Worm (Caenorhabditis elegans): Measurements from ENCODE around the gene alh-6.

- TF ChIP-seq ceh-16 (tag; optimal IDR thresholded peaks at IDR 0.05) = no peak
- no peak for TF ChIP-seq skn-1 (tag; optimal IDR thresholded peaks at IDR 0.05)
- no peak for TF ChIP-seq daf-12 (tag; optimal IDR thresholded peaks at IDR 0.05)
- no peak for TF ChIP-seq unc-62 (GFP tag; optimal IDR thresholded peaks at IDR 0.05)
- no peak for TF ChIP-seq elt-3 (tag; optimal IDR thresholded peaks at IDR 0.05)
- no peak for TF ChIP-seq elt-2 (tag; optimal IDR thresholded peaks at IDR 0.05)
- no peak for TF ChIP-seq pqm-1 (tag; optimal IDR thresholded peaks at IDR 0.05)
- no peak for TF ChIP-seq ceh-28 (tag; optimal IDR thresholded peaks at IDR 0.05)
- no peak for TF ChIP-seq aly-2 (tag; optimal IDR thresholded peaks at IDR 0.05)
- TF ChIP-seq nhr-23 (tag; optimal IDR thresholded peaks at IDR 0.05) = no peak
Observed at ce11 chrII:1298169-1298568, 11.8 kb downstream of the alh-6 start, which contains the start of gene Y57G7A.1.

Data from whole organism, L3 larva.